Fruit fly (Drosophila melanogaster): Measurements from ENCODE around the gene Ctps.

dm6 chr3L:15107776-15108379, 10.2 kb downstream of the Ctps start:
- TF ChIP-seq Hr78 (GFP tag; optimal IDR thresholded peaks at IDR 0.05) (no peak), ey (GFP tag; optimal IDR thresholded peaks at IDR 0.05) (peak; percentile 92), Rel (GFP tag; optimal IDR thresholded peaks at IDR 0.05) (peak; percentile 88), Rel (tag; optimal IDR thresholded peaks at IDR 0.05) (peak; percentile 47), woc (GFP tag; optimal IDR thresholded peaks at IDR 0.05) (peak; percentile 97), lola (GFP tag; optimal IDR thresholded peaks at IDR 0.05) (no peak), GATAd (GFP tag; optimal IDR thresholded peaks at IDR 0.05) (no peak), Dfd (GFP tag; optimal IDR thresholded peaks at IDR 0.05) (no peak), CG32264 (GFP tag; optimal IDR thresholded peaks at IDR 0.05) (peak; percentile 72), psq (GFP tag; optimal IDR thresholded peaks at IDR 0.05) (peak; percentile 96), pan (optimal IDR thresholded peaks at IDR 0.05) (no peak), N (GFP tag; optimal IDR thresholded peaks at IDR 0.05) (no peak), Abd-B (GFP tag; optimal IDR thresholded peaks at IDR 0.05) (no peak), foxo (GFP tag; optimal IDR thresholded peaks at IDR 0.05) (peak in 1 of 2 experiments; percentile 95)

Measured in whole organism, wandering third instar larva.